Worm (Caenorhabditis elegans): ENCODE measurements around the gene rps-24.

DNA sequence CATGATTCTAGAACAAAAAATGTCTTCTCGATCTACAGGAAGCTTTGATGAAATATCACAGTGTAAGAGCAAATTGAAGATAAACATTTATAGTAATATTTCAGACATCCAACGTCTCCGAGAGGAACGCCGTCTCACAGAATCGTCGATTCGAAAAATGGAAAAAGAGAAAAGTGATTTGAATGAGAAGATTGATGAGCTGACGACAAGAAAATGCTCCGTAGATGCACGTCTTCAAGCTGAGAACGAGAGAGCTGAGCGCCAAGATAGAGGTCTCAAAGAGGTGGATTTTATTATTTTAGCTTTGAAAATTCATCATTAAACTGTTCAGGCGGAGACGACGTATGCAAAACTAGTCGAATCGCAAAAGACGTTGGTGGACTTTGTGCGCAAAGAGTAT lies 2.4 kb downstream of the rps-24 start, which contains the start of gene ssna-1:
- TF ChIP-seq med-1 (GFP tag; optimal IDR thresholded peaks at IDR 0.05; ENCODE audit: insufficient read depth) (no peak), ztf-29 (GFP tag; IDR thresholded peaks at IDR 0.05) (no peak), flt-1 (GFP tag; IDR thresholded peaks at IDR 0.05) (0 out of 2 replicates have a peak, but pooled peaks have one; percentile 38), tab-1 (GFP tag; IDR thresholded peaks at IDR 0.05) (no peak), T22C8.4 (GFP tag; IDR thresholded peaks at IDR 0.05) (no peak), ztf-23 (GFP tag; IDR thresholded peaks at IDR 0.05) (no peak), ref-1 (GFP tag; conservative IDR thresholded peaks at IDR 0.05) (no peak), cog-1 (tag; optimal IDR thresholded peaks at IDR 0.05) (no peak), klf-2 (GFP tag; conservative IDR thresholded peaks at IDR 0.05) (no peak)
